Worm (Caenorhabditis elegans) whole organism, L3 larva: ENCODE measurements around the gene bnc-1.

Source experiments
- R02D3.7 ChIP-seq: fragments of 150-350 bp; optimal IDR thresholded peaks from 2 replicates; lab custom pipeline; 2014; ENCODE audit warnings: missing biosample characterization, missing genetic modification characterization
- aly-2 ChIP-seq: fragments of 150-350 bp; optimal IDR thresholded peaks from 2 replicates; lab custom pipeline; 2014; ENCODE audit warnings: missing biosample characterization, missing genetic modification characterization
- ama-1 ChIP-seq: fragments of 150-350 bp; optimal IDR thresholded peaks from 2 replicates; lab custom pipeline; 2018
- ceh-16 ChIP-seq: sonication (generic microtip); optimal IDR thresholded peaks from 2 replicates; lab custom pipeline; 2017; ENCODE audit warnings: missing biosample characterization, missing genetic modification characterization
- ceh-82 ChIP-seq: fragments of 150-350 bp; optimal IDR thresholded peaks from 2 replicates; lab custom pipeline; 2014; ENCODE audit warnings: missing biosample characterization, missing genetic modification characterization
- daf-12 ChIP-seq: fragments of 150-350 bp; optimal IDR thresholded peaks from 2 replicates; lab custom pipeline; 2014; ENCODE audit warnings: missing biosample characterization, missing genetic modification reagents, missing genetic modification characterization
- egl-27 ChIP-seq: sonication (generic microtip); optimal IDR thresholded peaks from 4 replicates; lab custom pipeline; 2017; ENCODE audit warnings: missing biosample characterization, missing genetic modification reagents, missing genetic modification characterization
- egl-5 ChIP-seq: fragments of 150-350 bp; optimal IDR thresholded peaks from 2 replicates; lab custom pipeline; 2017; ENCODE audit warnings: missing biosample characterization, missing genetic modification reagents, missing genetic modification characterization, inconsistent platforms
- elt-1 ChIP-seq: fragments of 150-350 bp; optimal IDR thresholded peaks from 2 replicates; lab custom pipeline; 2014; ENCODE audit warnings: missing biosample characterization, missing genetic modification characterization
- elt-2 ChIP-seq: sonication (generic microtip); optimal IDR thresholded peaks from 2 replicates; lab custom pipeline; 2016; ENCODE audit warnings: missing genetic modification reagents, mild to moderate bottlenecking, missing genetic modification characterization, missing compliant biosample characterization
- elt-3 ChIP-seq, 3 experiments: fragments of 150-350 bp in 1 of 3; sonication (generic microtip) in 2 of 3; optimal IDR thresholded peaks; 2 replicates in 2 of 3; 4 replicates in 1 of 3; lab custom pipeline; 2014 to 2017; ENCODE audit warnings: missing biosample characterization in 3 of 3, missing genetic modification characterization in 3 of 3
- eor-1 ChIP-seq, 2 experiments: fragments of 150-350 bp; optimal IDR thresholded peaks; 2 replicates each; lab custom pipeline; 2014 to 2018; ENCODE audit warnings: missing biosample characterization in 2 of 2, missing genetic modification characterization in 2 of 2
- fkh-10 ChIP-seq: sonication (generic microtip); optimal IDR thresholded peaks from 2 replicates; lab custom pipeline; 2017; ENCODE audit warnings: missing biosample characterization, missing genetic modification reagents, missing genetic modification characterization
- fos-1 ChIP-seq: fragments of 150-350 bp; optimal IDR thresholded peaks from 2 replicates; lab custom pipeline; 2014; ENCODE audit warnings: missing biosample characterization, missing genetic modification characterization
- hmg-11 ChIP-seq: sonication (generic microtip); optimal IDR thresholded peaks from 2 replicates; lab custom pipeline; 2016; ENCODE audit warnings: missing genetic modification characterization, missing compliant biosample characterization
- jun-1 ChIP-seq: fragments of 150-350 bp; optimal IDR thresholded peaks from 2 replicates; lab custom pipeline; 2014; ENCODE audit warnings: missing biosample characterization, missing genetic modification reagents, missing genetic modification characterization
- lin-39 ChIP-seq: fragments of 150-350 bp; optimal IDR thresholded peaks from 2 replicates; lab custom pipeline; 2018; ENCODE audit warnings: missing biosample characterization, missing genetic modification reagents, missing genetic modification characterization
- mdl-1 ChIP-seq: fragments of 150-350 bp; optimal IDR thresholded peaks from 2 replicates; lab custom pipeline; 2014; ENCODE audit warnings: missing biosample characterization, missing genetic modification characterization
- mml-1 ChIP-seq: fragments of 150-350 bp; sonication (generic microtip); optimal IDR thresholded peaks from 3 replicates; lab custom pipeline; 2014; ENCODE audit warnings: missing biosample characterization, missing genetic modification characterization
- nfya-1 ChIP-seq: sonication (generic microtip); optimal IDR thresholded peaks from 2 replicates; lab custom pipeline; 2017; ENCODE audit warnings: missing genetic modification characterization, mild to moderate bottlenecking, missing compliant biosample characterization, antibody characterized with exemption, moderate library complexity; ENCODE audit not compliant: insufficient read depth
- nhr-12 ChIP-seq: fragments of 150-350 bp; optimal IDR thresholded peaks from 2 replicates; lab custom pipeline; 2014; ENCODE audit warnings: missing biosample characterization, missing genetic modification characterization
- nhr-23 ChIP-seq: fragments of 150-350 bp; optimal IDR thresholded peaks from 2 replicates; lab custom pipeline; 2014; ENCODE audit warnings: missing biosample characterization, missing genetic modification reagents, missing genetic modification characterization
- nhr-237 ChIP-seq: fragments of 150-350 bp; optimal IDR thresholded peaks from 2 replicates; lab custom pipeline; 2014; ENCODE audit warnings: missing biosample characterization, missing genetic modification characterization
- nhr-25 ChIP-seq: sonication (generic microtip); optimal IDR thresholded peaks from 2 replicates; lab custom pipeline; 2017; ENCODE audit warnings: missing biosample characterization, missing genetic modification characterization
- nhr-67 ChIP-seq: fragments of 150-350 bp; optimal IDR thresholded peaks from 2 replicates; lab custom pipeline; 2014; ENCODE audit warnings: missing biosample characterization, missing genetic modification characterization
- nhr-76 ChIP-seq: fragments of 150-350 bp; sonication (generic microtip); optimal IDR thresholded peaks from 5 replicates; lab custom pipeline; 2014; ENCODE audit warnings: missing biosample characterization, missing genetic modification characterization
- nhr-77 ChIP-seq: fragments of 150-350 bp; optimal IDR thresholded peaks from 2 replicates; lab custom pipeline; 2014; ENCODE audit warnings: missing biosample characterization, missing genetic modification characterization
- pha-4 ChIP-seq: fragments of 150-350 bp; optimal IDR thresholded peaks from 2 replicates; lab custom pipeline; 2014; ENCODE audit warnings: missing biosample characterization, missing genetic modification reagents, missing genetic modification characterization
- pqm-1 ChIP-seq: fragments of 150-350 bp; optimal IDR thresholded peaks from 2 replicates; lab custom pipeline; 2017; ENCODE audit warnings: missing biosample characterization, missing genetic modification characterization, inconsistent platforms
- sea-2 ChIP-seq: fragments of 150-350 bp; sonication (generic microtip); optimal IDR thresholded peaks from 4 replicates; lab custom pipeline; 2014; ENCODE audit warnings: missing biosample characterization, missing genetic modification reagents, missing genetic modification characterization
- skn-1 ChIP-seq: fragments of 150-350 bp; optimal IDR thresholded peaks from 2 replicates; lab custom pipeline; 2014; ENCODE audit warnings: missing biosample characterization, missing genetic modification characterization
- snpc-4 ChIP-seq: fragments of 150-350 bp; optimal IDR thresholded peaks from 2 replicates; lab custom pipeline; 2014; ENCODE audit warnings: missing biosample characterization, missing genetic modification characterization
- tbx-2 ChIP-seq: sonication (generic microtip); optimal IDR thresholded peaks from 2 replicates; lab custom pipeline; 2016; ENCODE audit warnings: mild to moderate bottlenecking, missing genetic modification characterization, missing compliant biosample characterization
- unc-62 ChIP-seq: fragments of 150-350 bp; sonication (generic microtip); optimal IDR thresholded peaks from 4 replicates; lab custom pipeline; 2014; ENCODE audit warnings: missing biosample characterization, missing genetic modification reagents, missing genetic modification characterization
- ztf-11 ChIP-seq: fragments of 150-350 bp; optimal IDR thresholded peaks from 2 replicates; lab custom pipeline; 2014; ENCODE audit warnings: missing biosample characterization, missing genetic modification characterization
- ztf-4 ChIP-seq: fragments of 150-350 bp; optimal IDR thresholded peaks from 2 replicates; lab custom pipeline; 2014; ENCODE audit warnings: missing biosample characterization, missing genetic modification characterization

bnc-1 gene

DNA sequence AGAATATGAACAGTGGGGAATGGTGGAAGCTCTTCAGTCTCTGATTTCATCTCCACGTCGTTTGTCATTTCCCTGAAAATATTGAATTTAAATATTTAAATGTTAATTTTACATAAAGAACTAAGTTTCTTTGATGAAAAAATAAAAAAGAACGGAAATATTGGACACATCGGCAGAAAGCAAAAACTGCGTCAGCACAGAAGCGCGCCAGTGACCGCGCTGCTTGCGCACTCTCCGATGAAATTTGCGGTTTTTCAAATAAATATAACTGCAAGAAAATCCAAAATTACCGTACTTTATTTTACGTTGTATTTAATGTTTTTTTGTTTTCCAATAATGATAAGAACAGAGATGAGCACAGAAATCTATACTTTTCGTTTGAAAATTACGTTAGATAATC is 14.7 kb upstream of the bnc-1 start, which contains the start of the genes srpa-68 and srh-16 (continued):
- TF ChIP-seq daf-12 (tag; lab: Kevin White, UChicago) (no peak), ztf-4 (peak; percentile 6), hmg-11 (peak; percentile 93), R02D3.7 (tag; lab: Kevin White, UChicago) (peak; percentile 86), jun-1 (tag; lab: Kevin White, UChicago) (peak; percentile 74), ceh-82 (tag; lab: Kevin White, UChicago) (peak; percentile 49), nhr-25 (tag; lab: Kevin White, UChicago) (peak; percentile 70)
- TF ChIP-seq, all 47 proteins: peak for 29

DNA sequence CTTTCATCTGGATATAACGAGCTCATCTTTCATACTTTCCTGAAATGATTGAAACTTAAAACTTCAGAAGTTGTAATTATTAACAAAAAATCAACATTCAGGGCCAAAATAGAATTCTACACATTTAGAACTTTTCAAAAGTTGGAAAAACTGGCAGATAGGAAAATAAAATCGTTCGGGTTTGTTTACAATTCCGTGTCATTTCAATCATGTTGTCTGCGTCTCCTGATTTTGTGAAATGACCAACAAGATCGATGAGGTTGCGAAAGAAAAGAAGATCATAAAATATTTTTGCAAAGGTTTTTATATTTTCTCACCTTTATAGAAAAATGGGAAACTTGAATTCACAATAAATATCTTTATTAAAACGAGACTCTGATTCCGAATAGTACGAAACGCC is 11.7 kb upstream of the bnc-1 start, which contains the start of gene rskd-1:
rskd-1 (minus strand) TSS at position 39 of the 400 bp plus-strand sequence.
- TF ChIP-seq ceh-16 (tag; lab: Kevin White, UChicago) (no peak), eor-1 (tag; optimal IDR thresholded peaks at IDR 0.05; lab: Kevin White, UChicago) (no peak), pha-4 (tag; lab: Kevin White, UChicago) (peak; percentile 95), elt-2 (tag; lab: Kevin White, UChicago) (peak; percentile 0), nhr-25 (tag; lab: Kevin White, UChicago) (no peak), pqm-1 (tag; lab: Kevin White, UChicago) (no peak), nhr-237 (tag; lab: Kevin White, UChicago) (no peak), elt-3 (tag; optimal IDR thresholded peaks at IDR 0.05; lab: Kevin White, UChicago) (no peak), ztf-4 (no peak)

DNA sequence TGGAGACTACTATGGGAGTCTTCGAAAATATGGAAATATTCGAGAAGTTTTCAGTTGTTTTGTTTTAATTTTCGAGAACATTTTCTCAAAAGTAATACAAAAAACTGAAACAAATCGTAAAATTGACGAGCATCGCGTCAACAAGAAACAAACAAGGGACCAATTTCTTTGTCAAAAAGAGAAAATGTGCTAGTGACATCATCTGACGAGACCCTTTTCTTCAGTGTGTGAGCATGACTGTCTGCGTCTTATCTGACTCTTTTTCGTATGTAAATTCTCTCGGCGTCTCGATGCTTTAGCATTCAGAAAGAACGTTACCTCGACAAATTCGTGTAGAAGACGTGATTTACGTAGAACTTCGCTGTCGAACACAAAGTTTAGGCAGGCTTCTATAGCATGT is 10.8 kb upstream of the bnc-1 start:
- TF ChIP-seq lin-39 (peak; percentile 42), fkh-10 (peak; percentile 40), nhr-67 (tag; lab: Kevin White, UChicago) (no peak), fos-1 (tag; lab: Kevin White, UChicago) (no peak), nfya-1 (tag; lab: Kevin White, UChicago) (peak; percentile 25), nhr-12 (tag; lab: Kevin White, UChicago) (no peak)

DNA sequence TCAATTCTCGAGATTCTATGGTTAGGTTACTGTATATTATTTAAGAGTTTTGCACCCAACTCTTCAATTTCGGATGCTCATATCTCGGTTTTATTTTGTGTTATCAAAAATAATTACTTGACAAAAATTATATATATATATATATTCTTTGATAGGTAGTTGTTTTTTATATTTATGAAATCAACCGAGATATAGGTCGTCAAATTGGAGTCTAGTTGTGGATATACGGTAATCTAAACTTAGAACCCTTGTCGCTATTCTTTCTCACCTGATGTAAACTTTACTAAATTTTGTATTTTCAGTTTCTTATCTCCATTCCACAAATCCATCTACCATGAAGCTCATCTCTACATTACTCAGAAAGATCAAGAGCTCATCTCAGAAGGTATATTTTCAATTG is 6.3 kb upstream of the bnc-1 start, which contains the start of gene F55C5.10:
F55C5.10 (plus strand) TSS at position 301 of the 400 bp plus-strand sequence.
- no peak for TF ChIP-seq daf-12 (tag; lab: Kevin White, UChicago)
- no peak for TF ChIP-seq ama-1
- no peak for TF ChIP-seq skn-1 (tag; lab: Kevin White, UChicago)
- TF ChIP-seq tbx-2 (tag; lab: Kevin White, UChicago): no peak
- TF ChIP-seq aly-2 (tag; lab: Kevin White, UChicago): no peak

DNA sequence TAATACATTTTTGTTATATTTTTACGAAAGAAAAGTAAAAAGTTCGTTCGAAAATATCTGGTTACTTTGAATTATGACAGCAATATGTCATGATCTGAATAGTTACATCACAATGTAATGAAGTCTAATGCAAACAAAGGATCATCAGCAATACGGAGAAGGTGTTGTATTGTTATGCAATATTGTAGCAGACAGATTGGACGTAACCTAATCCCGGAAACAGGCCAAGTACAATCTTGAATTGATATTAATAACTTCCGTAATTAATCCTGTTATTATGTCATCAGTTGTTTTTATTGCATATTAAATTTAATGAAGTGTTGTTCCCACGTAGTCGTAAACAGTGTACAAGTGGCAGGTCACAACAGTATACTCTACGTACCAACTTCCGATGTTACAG is 4.7 kb upstream of the bnc-1 start:
- TF ChIP-seq fkh-10 (no peak), nhr-77 (tag; lab: Kevin White, UChicago) (no peak), snpc-4 (tag; lab: Kevin White, UChicago) (no peak), mml-1 (tag; lab: Kevin White, UChicago) (no peak), nhr-67 (tag; lab: Kevin White, UChicago) (no peak), pha-4 (tag; lab: Kevin White, UChicago) (no peak), fos-1 (tag; lab: Kevin White, UChicago) (no peak), elt-1 (tag; lab: Kevin White, UChicago) (no peak), hmg-11 (no peak), R02D3.7 (tag; lab: Kevin White, UChicago) (no peak), ztf-4 (no peak), mdl-1 (no peak), nhr-23 (tag; lab: Kevin White, UChicago) (no peak), eor-1 (tag; optimal IDR thresholded peaks at IDR 0.05; lab: Kevin White, UChicago) (no peak), elt-2 (tag; lab: Kevin White, UChicago) (no peak), nhr-25 (tag; lab: Kevin White, UChicago) (no peak), nfya-1 (tag; lab: Kevin White, UChicago) (no peak)

DNA sequence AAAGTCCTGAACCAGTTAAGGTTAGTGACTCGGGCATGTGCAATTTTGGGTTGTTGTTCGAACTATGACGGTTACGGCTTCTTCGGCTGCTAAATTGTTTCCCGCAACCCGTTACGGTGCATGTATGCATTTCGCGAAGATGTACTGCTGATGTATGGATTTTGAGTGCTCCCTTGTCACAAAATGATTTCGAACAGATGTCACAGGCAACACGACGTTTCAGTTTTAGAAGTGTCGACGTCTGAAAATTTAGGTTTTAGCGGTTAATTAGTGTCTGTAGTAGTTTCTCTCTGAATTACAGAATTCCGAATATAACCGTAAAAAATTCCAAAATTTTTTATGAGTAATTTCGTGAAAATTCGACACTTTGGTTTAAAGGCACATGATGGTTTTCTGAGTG is 1.1 kb downstream of the bnc-1 start:
- no peak for TF ChIP-seq egl-5 (tag; lab: Kevin White, UChicago)
- TF ChIP-seq nhr-237 (tag; lab: Kevin White, UChicago): no peak
- no peak for TF ChIP-seq pqm-1 (tag; lab: Kevin White, UChicago)
- no peak for TF ChIP-seq skn-1 (tag; lab: Kevin White, UChicago)
- TF ChIP-seq sea-2 (GFP tag; lab: Kevin White, UChicago): no peak
- no peak for TF ChIP-seq tbx-2 (tag; lab: Kevin White, UChicago)
- no peak for TF ChIP-seq nhr-76
- TF ChIP-seq egl-27: no peak
- TF ChIP-seq unc-62: no peak
- no peak for TF ChIP-seq daf-12 (tag; lab: Kevin White, UChicago)
- TF ChIP-seq mdl-1: no peak
- TF ChIP-seq snpc-4 (tag; lab: Kevin White, UChicago): no peak
- no peak for TF ChIP-seq ztf-11 (tag; lab: Kevin White, UChicago)
- TF ChIP-seq nhr-12 (tag; lab: Kevin White, UChicago): no peak
